Worm (Caenorhabditis elegans): Measurements from ENCODE around the gene copg-1.

ce11 chrIV:10126544-10126943 is 25.2 kb upstream of the copg-1 start, which contains the start of gene ctf-18:
- TF ChIP-seq pes-1 (GFP tag; IDR thresholded peaks at IDR 0.05) (no peak), aly-1 (tag; optimal IDR thresholded peaks at IDR 0.05) (no peak), ceh-13 (GFP tag; optimal IDR thresholded peaks at IDR 0.05) (no peak), hmg-4 (GFP tag; optimal IDR thresholded peaks at IDR 0.05) (no peak), tbx-11 (GFP tag; IDR thresholded peaks at IDR 0.05) (no peak)

Data from whole organism, early embryonic.